Worm (Caenorhabditis elegans) whole organism, L2 larva: ENCODE results near the gene phf-33.
A peak's percentile ranks its signal among the peaks of the same experiment; 100 is the strongest.

Experiments
- aly-2 ChIP-seq: fragments of 150-350 bp; optimal IDR thresholded peaks from 2 replicates; lab custom pipeline; 2014; ENCODE audit warnings: missing biosample characterization, missing genetic modification characterization
- ama-1 ChIP-seq: fragments of 150-350 bp; optimal IDR thresholded peaks from 2 replicates; lab custom pipeline; 2018; ENCODE audit warnings: inconsistent platforms
- ceh-16 ChIP-seq: fragments of 150-350 bp; optimal IDR thresholded peaks from 2 replicates; lab custom pipeline; 2014; ENCODE audit warnings: missing biosample characterization, missing genetic modification characterization
- elt-1 ChIP-seq: fragments of 150-350 bp; optimal IDR thresholded peaks from 2 replicates; lab custom pipeline; 2014; ENCODE audit warnings: missing biosample characterization, missing genetic modification characterization
- elt-3 ChIP-seq: sonication (generic microtip); optimal IDR thresholded peaks from 2 replicates; lab custom pipeline; 2017; ENCODE audit warnings: missing biosample characterization, missing genetic modification characterization
- fos-1 ChIP-seq: fragments of 150-350 bp; optimal IDR thresholded peaks from 2 replicates; lab custom pipeline; 2014; ENCODE audit warnings: missing biosample characterization, missing genetic modification characterization
- lin-39 ChIP-seq: fragments of 150-350 bp; optimal IDR thresholded peaks from 2 replicates; lab custom pipeline; 2014; ENCODE audit warnings: missing biosample characterization, missing genetic modification reagents, missing genetic modification characterization
- lsy-2 ChIP-seq, 2 experiments: fragments of 150-350 bp in 1 of 2; sonication (generic microtip) in 1 of 2; optimal IDR thresholded peaks; 2 replicates each; lab custom pipeline; 2014 to 2017; ENCODE audit warnings: missing biosample characterization in 2 of 2, missing genetic modification characterization in 2 of 2
- nhr-11 ChIP-seq: fragments of 150-350 bp; optimal IDR thresholded peaks from 2 replicates; lab custom pipeline; 2014; ENCODE audit warnings: missing biosample characterization, missing genetic modification characterization
- nhr-12 ChIP-seq: fragments of 150-350 bp; optimal IDR thresholded peaks from 2 replicates; lab custom pipeline; 2014; ENCODE audit warnings: missing biosample characterization, missing genetic modification characterization
- nhr-25 ChIP-seq: fragments of 150-350 bp; sonication (generic microtip); optimal IDR thresholded peaks from 3 replicates; lab custom pipeline; 2014; ENCODE audit warnings: missing biosample characterization, missing genetic modification characterization
- nhr-6 ChIP-seq: fragments of 150-350 bp; optimal IDR thresholded peaks from 2 replicates; lab custom pipeline; 2014; ENCODE audit warnings: missing biosample characterization, missing genetic modification characterization
- peb-1 ChIP-seq: fragments of 150-350 bp; optimal IDR thresholded peaks from 2 replicates; lab custom pipeline; 2014; ENCODE audit warnings: missing biosample characterization, missing genetic modification characterization

ce11 chrX:13325039-13325438 lies 46.3 kb upstream of the phf-33 start:
- TF ChIP-seq lin-39 (tag; lab: Kevin White, UChicago) (no peak), lsy-2 (tag; optimal IDR thresholded peaks at IDR 0.05; lab: Kevin White, UChicago) (peak in 1 of 2 experiments; percentile 14), aly-2 (no peak), nhr-11 (tag; lab: Kevin White, UChicago) (no peak), nhr-12 (tag; lab: Kevin White, UChicago) (no peak), peb-1 (tag; lab: Kevin White, UChicago) (no peak), ceh-16 (no peak), ama-1 (no peak), elt-3 (tag; lab: Kevin White, UChicago) (no peak), fos-1 (tag; lab: Kevin White, UChicago) (peak; percentile 58), nhr-25 (peak; percentile 81), elt-1 (tag; lab: Kevin White, UChicago) (no peak), nhr-6 (tag; lab: Kevin White, UChicago) (no peak)
